Fruit fly (Drosophila melanogaster): ENCODE data around the gene CG17292.

Gene CG17292

dm6 chr2L:8382646-8383045 is 12.4 kb downstream of the CG17292 start, which contains the start of the genes CG13392 and Rcd4 (continued):
- TF ChIP-seq CG16779 (GFP tag; IDR thresholded peaks at IDR 0.05) = peak; percentile 84
- TF ChIP-seq CG8388 (GFP tag; optimal IDR thresholded peaks at IDR 0.05) = peak; percentile 63
- TF ChIP-seq CG10366 (GFP tag; IDR thresholded peaks at IDR 0.05) = peak; percentile 38; the same call in 1 of the 2 replicates
- TF ChIP-seq chn (GFP tag; optimal IDR thresholded peaks at IDR 0.05) = peak; percentile 50
- no peak for TF ChIP-seq br (optimal IDR thresholded peaks at IDR 0.05)
- TF ChIP-seq z (GFP tag; IDR thresholded peaks at IDR 0.05) = no peak
- TF ChIP-seq gt (GFP tag; IDR thresholded peaks at IDR 0.05) = no peak
- no peak for TF ChIP-seq Rx (GFP tag; IDR thresholded peaks at IDR 0.05)
- TF ChIP-seq Dip3 (GFP tag; optimal IDR thresholded peaks at IDR 0.05) = peak; percentile 79
- peak; percentile 81 for TF ChIP-seq ERR (GFP tag; optimal IDR thresholded peaks at IDR 0.05)
- peak; percentile 83 for TF ChIP-seq CG4707 (GFP tag; optimal IDR thresholded peaks at IDR 0.05)
- peak; percentile 80 for TF ChIP-seq Side (GFP tag; optimal IDR thresholded peaks at IDR 0.05)
- TF ChIP-seq CG6254 (GFP tag; optimal IDR thresholded peaks at IDR 0.05) = peak; percentile 24
- no peak for TF ChIP-seq Ssrp (tag; optimal IDR thresholded peaks at IDR 0.05)
- no peak for TF ChIP-seq yki (optimal IDR thresholded peaks at IDR 0.05)
- TF ChIP-seq Tbp (GFP tag; optimal IDR thresholded peaks at IDR 0.05) = no peak
- TF ChIP-seq CG9215 (GFP tag; IDR thresholded peaks at IDR 0.05) = peak; percentile 44; the same call in 1 of the 2 replicates
- peak; percentile 53; the same call in 1 of the 2 replicates for TF ChIP-seq hbn (GFP tag; IDR thresholded peaks at IDR 0.05; ENCODE audit: partially characterized antibody)
- TF ChIP-seq MBD-R2 (GFP tag; IDR thresholded peaks at IDR 0.05) = peak; percentile 95
- TF ChIP-seq Bdp1 (GFP tag; optimal IDR thresholded peaks at IDR 0.05) = peak; percentile 33
- TF ChIP-seq CG18764 (GFP tag; optimal IDR thresholded peaks at IDR 0.05) = peak; percentile 70
- no peak for TF ChIP-seq gce (GFP tag; IDR thresholded peaks at IDR 0.05)
- peak; percentile 26 for TF ChIP-seq p53 (GFP tag; optimal IDR thresholded peaks at IDR 0.05)
- TF ChIP-seq Spps (tag; optimal IDR thresholded peaks at IDR 0.05) = no peak
- TF ChIP-seq peb (GFP tag; IDR thresholded peaks at IDR 0.05) = no peak
- TF ChIP-seq CG18476 (GFP tag; optimal IDR thresholded peaks at IDR 0.05) = peak; percentile 28
- peak; percentile 58 for TF ChIP-seq CG10147 (GFP tag; optimal IDR thresholded peaks at IDR 0.05)
- TF ChIP-seq stc (GFP tag; IDR thresholded peaks at IDR 0.05) = no peak
- peak; percentile 67 for TF ChIP-seq ranshi (GFP tag; IDR thresholded peaks at IDR 0.05)
- TF ChIP-seq CG2889 (GFP tag; IDR thresholded peaks at IDR 0.05) = no peak
- TF ChIP-seq Dad (GFP tag; optimal IDR thresholded peaks at IDR 0.05) = peak; percentile 76
- no peak for TF ChIP-seq Dip2 (GFP tag; IDR thresholded peaks at IDR 0.05)
- TF ChIP-seq Sox102F (GFP tag; optimal IDR thresholded peaks at IDR 0.05) = peak; percentile 16
- no peak for TF ChIP-seq CG1832 (GFP tag; optimal IDR thresholded peaks at IDR 0.05)
- TF ChIP-seq CG6791 (GFP tag; IDR thresholded peaks at IDR 0.05; ENCODE audit: partially characterized antibody) = peak; percentile 73
- no peak for TF ChIP-seq D (optimal IDR thresholded peaks at IDR 0.05)
- no peak for TF ChIP-seq D (GFP tag; optimal IDR thresholded peaks at IDR 0.05)
- peak; percentile 66 for TF ChIP-seq row (GFP tag; IDR thresholded peaks at IDR 0.05)
- TF ChIP-seq bowl (GFP tag; IDR thresholded peaks at IDR 0.05) = no peak
- peak; percentile 14; the same call in 1 of the 3 replicates for TF ChIP-seq CG14050 (GFP tag; IDR thresholded peaks at IDR 0.05)
- peak; percentile 48; the same call in 1 of the 2 replicates for TF ChIP-seq HLH3B (GFP tag; IDR thresholded peaks at IDR 0.05)
- 0 out of 2 replicates have a peak, but pooled peaks have one; percentile 13 for TF ChIP-seq gsb (GFP tag; IDR thresholded peaks at IDR 0.05)
- TF ChIP-seq CG10959 (GFP tag; IDR thresholded peaks at IDR 0.05) = no peak; the same call in 1 of the 2 replicates
- peak; percentile 38; the same call in 1 of the 2 replicates for TF ChIP-seq lmd (GFP tag; IDR thresholded peaks at IDR 0.05)
- TF ChIP-seq esg (GFP tag; conservative IDR thresholded peaks at IDR 0.05) = 0 out of 2 replicates have a peak, but pooled peaks have one; percentile 6
- TF ChIP-seq Hey (tag; optimal IDR thresholded peaks at IDR 0.05) = no peak
- no peak for TF ChIP-seq CG31441 (GFP tag; IDR thresholded peaks at IDR 0.05)
- TF ChIP-seq MESR4 (GFP tag; optimal IDR thresholded peaks at IDR 0.05) = peak; percentile 78
- TF ChIP-seq Nf-YB (GFP tag; optimal IDR thresholded peaks at IDR 0.05) = peak; percentile 11
- peak; percentile 72 for TF ChIP-seq CG12769 (tag; optimal IDR thresholded peaks at IDR 0.05)
- TF ChIP-seq CG31388 (GFP tag; optimal IDR thresholded peaks at IDR 0.05) = no peak
- TF ChIP-seq Blimp-1 (GFP tag; optimal IDR thresholded peaks at IDR 0.05) = peak; percentile 27
- no peak for TF ChIP-seq CG4360 (GFP tag; IDR thresholded peaks at IDR 0.05)
